Fruit fly (Drosophila melanogaster): ENCODE results near the gene CG15390.
A peak's percentile ranks its signal among the peaks of the same experiment; 100 is the strongest.

CG15390 gene

DNA sequence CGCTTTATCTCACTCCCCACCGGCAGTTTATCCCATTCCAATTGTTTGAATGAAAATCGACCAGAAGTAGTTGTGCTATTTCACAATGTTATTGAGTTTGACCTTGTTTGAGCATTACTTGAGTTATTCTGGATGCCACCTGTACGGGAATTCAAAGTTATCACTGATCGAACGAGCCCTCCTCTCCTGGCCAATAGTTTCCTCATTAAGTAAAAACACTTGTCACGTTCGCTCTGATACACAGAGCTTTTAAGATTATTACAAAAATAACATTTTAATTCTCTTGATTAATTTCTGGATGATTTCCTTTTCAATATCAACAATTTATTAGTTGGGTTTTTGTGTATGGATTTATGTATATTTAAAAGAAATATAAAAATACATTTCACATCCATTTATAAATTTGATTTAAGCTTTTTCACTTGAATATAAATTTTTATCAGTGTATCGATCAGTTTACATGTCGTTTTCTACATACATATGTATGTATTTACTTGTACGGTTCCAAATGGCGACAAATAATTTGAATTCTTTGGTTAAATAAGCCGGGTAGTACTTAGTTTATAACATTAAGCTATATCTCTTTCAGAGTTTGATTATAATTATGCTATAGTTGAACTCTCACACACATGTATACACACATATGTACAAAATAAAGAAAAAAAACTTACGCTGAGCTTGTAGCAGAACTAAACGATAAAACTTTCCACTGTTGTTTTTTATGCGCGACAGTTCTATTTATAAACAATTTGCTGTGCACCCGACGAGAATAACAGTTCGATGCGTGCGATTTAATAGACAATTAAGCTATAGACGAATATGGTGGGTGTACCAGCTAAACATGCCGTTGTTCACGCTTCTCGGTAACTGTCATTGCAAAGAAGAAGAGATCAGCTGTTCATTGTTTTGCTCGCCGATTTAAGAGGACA, at the start of gene CG15390, which contains the start of gene CG3609:
Gene CG15390 (plus strand): TSS at position 896 of the 929 bp plus-strand sequence.
Gene CG3609 (minus strand): TSS at position 810 of the 929 bp plus-strand sequence.
- peak; percentile 96 for TF ChIP-seq Mnt (GFP tag; optimal IDR thresholded peaks at IDR 0.05)
- TF ChIP-seq bab1 (GFP tag; optimal IDR thresholded peaks at IDR 0.05): peak; percentile 94
- TF ChIP-seq CG11617 (GFP tag; optimal IDR thresholded peaks at IDR 0.05): peak; percentile 86
- TF ChIP-seq cnc (optimal IDR thresholded peaks at IDR 0.05): peak in 1 of 2 experiments; percentile 38
- TF ChIP-seq tj (GFP tag; optimal IDR thresholded peaks at IDR 0.05): peak; percentile 67
- TF ChIP-seq Crg-1 (GFP tag; optimal IDR thresholded peaks at IDR 0.05): peak; percentile 86
- peak; percentile 78 for TF ChIP-seq CG12768 (GFP tag; optimal IDR thresholded peaks at IDR 0.05)
- no peak for TF ChIP-seq kay (GFP tag; ENCODE audit: borderline replicate concordance)
- peak; percentile 62 for TF ChIP-seq pad (GFP tag; optimal IDR thresholded peaks at IDR 0.05)
- peak; percentile 95 for TF ChIP-seq CG1620 (GFP tag; optimal IDR thresholded peaks at IDR 0.05)
- peak; percentile 92 for TF ChIP-seq CG33017 (tag; optimal IDR thresholded peaks at IDR 0.05)
- peak; percentile 83 for TF ChIP-seq CG7101 (tag; optimal IDR thresholded peaks at IDR 0.05)
- TF ChIP-seq Hr96 (GFP tag; optimal IDR thresholded peaks at IDR 0.05): peak; percentile 89
- TF ChIP-seq toe (GFP tag; optimal IDR thresholded peaks at IDR 0.05): peak; percentile 90
- TF ChIP-seq CG14711 (tag; optimal IDR thresholded peaks at IDR 0.05): peak; percentile 65
- TF ChIP-seq CG5204 (GFP tag; optimal IDR thresholded peaks at IDR 0.05): peak; percentile 88
- TF ChIP-seq ovo (GFP tag; optimal IDR thresholded peaks at IDR 0.05): peak; percentile 79
- TF ChIP-seq CG7045 (GFP tag; optimal IDR thresholded peaks at IDR 0.05): peak; percentile 78
- TF ChIP-seq cic (GFP tag; optimal IDR thresholded peaks at IDR 0.05): peak; percentile 86
- TF ChIP-seq Clk (GFP tag; optimal IDR thresholded peaks at IDR 0.05): no peak

DNA sequence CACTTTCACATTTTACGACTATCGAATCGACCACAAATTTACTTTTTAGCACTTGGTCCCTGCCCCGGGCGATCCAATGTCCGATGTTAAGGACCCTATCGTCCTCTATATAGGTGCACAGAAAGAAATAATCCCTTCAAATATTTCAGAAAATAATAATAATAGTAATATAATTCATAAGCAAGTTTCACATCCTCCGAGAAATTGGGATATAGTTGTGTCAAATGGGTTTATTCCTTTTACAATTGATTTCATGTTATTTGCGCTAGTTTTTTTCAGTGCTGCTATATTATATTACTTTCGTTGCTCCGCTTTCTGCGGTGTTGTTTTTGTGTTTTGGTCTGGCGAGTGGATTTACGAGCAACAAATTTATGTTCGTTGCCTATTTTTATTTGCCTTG, 26.0 kb upstream of the CG15390 start:
- TF ChIP-seq CG33017 (tag; optimal IDR thresholded peaks at IDR 0.05) (no peak), Clk (GFP tag; optimal IDR thresholded peaks at IDR 0.05) (no peak), CG7045 (GFP tag; optimal IDR thresholded peaks at IDR 0.05) (no peak)

DNA sequence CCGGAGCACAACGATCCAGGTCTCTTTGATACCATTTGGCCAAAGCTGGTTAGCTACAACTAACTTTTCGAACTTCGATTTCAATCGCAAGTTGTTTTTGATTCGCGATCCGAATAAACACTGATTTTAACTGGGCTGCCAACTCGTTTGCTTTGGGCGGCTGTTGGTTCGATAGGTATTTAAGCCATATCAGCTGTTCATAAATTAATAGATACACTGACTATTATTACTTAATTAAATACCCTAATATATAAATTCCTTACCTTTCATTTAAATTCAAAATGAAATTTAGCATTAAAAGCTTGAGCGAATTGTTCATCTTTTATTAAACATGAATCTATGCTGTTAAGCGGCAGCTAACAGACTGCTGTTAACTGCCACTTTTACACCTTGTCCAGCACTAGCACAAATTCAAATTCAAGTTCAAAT, 17.3 kb upstream of the CG15390 start, which contains the start of gene CG9967:
Gene CG9967 (minus strand): TSS at position 129 of the 429 bp plus-strand sequence.
- TF ChIP-seq CG11617 (GFP tag; optimal IDR thresholded peaks at IDR 0.05): peak; percentile 14
- TF ChIP-seq CG12768 (GFP tag; optimal IDR thresholded peaks at IDR 0.05): no peak
- no peak for TF ChIP-seq CG7045 (GFP tag; optimal IDR thresholded peaks at IDR 0.05)
- peak; percentile 4 for TF ChIP-seq CG7101 (tag; optimal IDR thresholded peaks at IDR 0.05)
- TF ChIP-seq Mnt (GFP tag; optimal IDR thresholded peaks at IDR 0.05): no peak
- peak; percentile 65 for TF ChIP-seq bab1 (GFP tag; optimal IDR thresholded peaks at IDR 0.05)
- no peak for TF ChIP-seq kay (GFP tag; ENCODE audit: borderline replicate concordance)
- TF ChIP-seq ovo (GFP tag; optimal IDR thresholded peaks at IDR 0.05): no peak
- no peak for TF ChIP-seq CG14711 (tag; optimal IDR thresholded peaks at IDR 0.05)
- TF ChIP-seq CG5204 (GFP tag; optimal IDR thresholded peaks at IDR 0.05): no peak
- TF ChIP-seq pad (GFP tag; optimal IDR thresholded peaks at IDR 0.05): peak; percentile 26
- TF ChIP-seq CG1620 (GFP tag; optimal IDR thresholded peaks at IDR 0.05): no peak
- no peak for TF ChIP-seq CG33017 (tag; optimal IDR thresholded peaks at IDR 0.05)
- TF ChIP-seq Crg-1 (GFP tag; optimal IDR thresholded peaks at IDR 0.05): no peak
- TF ChIP-seq Hr96 (GFP tag; optimal IDR thresholded peaks at IDR 0.05): no peak
- no peak for TF ChIP-seq Clk (GFP tag; optimal IDR thresholded peaks at IDR 0.05)
- no peak for TF ChIP-seq tj (GFP tag; optimal IDR thresholded peaks at IDR 0.05)
- TF ChIP-seq toe (GFP tag; optimal IDR thresholded peaks at IDR 0.05): no peak
- peak; percentile 3 for TF ChIP-seq cic (GFP tag; optimal IDR thresholded peaks at IDR 0.05)
- TF ChIP-seq cnc (optimal IDR thresholded peaks at IDR 0.05): no peak

DNA sequence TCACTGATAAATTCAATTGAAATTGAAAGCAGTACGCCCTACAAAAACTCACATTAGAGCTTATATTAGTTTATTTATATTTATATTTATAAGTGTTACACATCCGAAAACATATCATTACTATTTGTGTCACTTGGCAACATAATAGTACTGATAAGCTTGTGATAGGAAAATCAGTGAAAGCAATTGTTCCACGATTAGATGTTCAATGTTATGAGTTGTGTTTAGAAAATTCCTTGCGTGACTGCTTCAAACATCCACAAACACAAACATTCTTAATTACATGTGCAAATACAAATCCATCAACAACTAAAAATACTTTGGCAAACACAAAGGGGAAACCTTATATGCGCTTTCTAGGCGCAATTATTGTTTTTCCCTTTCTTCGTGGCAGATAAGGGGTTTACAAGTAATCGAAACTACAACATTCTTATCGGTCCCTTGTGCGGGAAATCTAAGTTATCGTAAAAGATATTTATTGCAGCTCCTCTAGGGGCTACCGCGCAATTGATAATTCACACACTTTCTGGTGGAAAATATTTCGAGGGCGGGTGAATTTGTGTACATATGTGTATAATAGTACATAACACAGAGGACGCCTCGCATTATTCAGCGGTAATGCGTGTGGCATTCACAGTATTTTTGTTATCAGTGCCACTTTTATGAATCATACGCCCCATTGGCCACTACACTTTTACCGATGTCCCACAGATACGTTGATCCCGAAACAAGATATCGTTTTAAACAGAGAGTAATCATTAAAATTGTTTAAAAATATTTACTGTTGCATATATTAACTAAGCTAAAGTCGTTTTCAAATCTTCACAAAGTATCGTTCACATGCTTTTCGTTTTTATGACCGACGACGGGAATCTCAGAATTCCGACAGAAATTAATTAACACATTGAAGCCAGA, 12.4 kb upstream of the CG15390 start:
- TF ChIP-seq cic (GFP tag; optimal IDR thresholded peaks at IDR 0.05): peak; percentile 22
- no peak for TF ChIP-seq Clk (GFP tag; optimal IDR thresholded peaks at IDR 0.05)
- peak; percentile 91 for TF ChIP-seq kay (GFP tag; ENCODE audit: borderline replicate concordance)

DNA sequence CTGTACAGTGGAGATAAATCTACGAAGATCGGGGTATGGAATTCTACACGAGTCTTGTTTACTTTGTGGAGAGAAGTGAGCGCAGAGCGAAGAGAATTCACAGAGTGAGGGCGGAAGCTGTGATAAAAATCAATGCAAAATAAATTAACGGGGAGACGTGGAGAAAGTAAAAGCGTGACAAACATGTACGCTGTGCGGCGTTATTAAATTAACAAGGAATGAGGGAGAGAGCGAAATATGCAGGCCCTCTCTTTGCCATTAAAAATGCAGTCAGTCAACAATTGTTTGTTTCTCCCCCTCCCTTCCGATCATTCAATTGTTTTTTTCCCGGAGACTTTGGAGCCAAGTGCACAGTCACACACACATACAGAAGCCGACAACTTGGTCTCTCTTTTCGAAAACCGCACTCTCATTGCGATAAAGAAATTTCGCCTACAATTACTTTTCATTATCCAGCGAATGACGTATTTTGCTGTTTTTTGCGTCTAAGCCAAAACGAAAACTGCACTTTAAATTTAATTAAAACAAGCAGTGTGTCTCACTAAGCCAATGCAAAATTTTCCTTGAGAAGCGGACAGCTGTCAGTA, 11.6 kb upstream of the CG15390 start:
- TF ChIP-seq cnc (optimal IDR thresholded peaks at IDR 0.05): peak; percentile 52 to 72
- TF ChIP-seq Clk (GFP tag; optimal IDR thresholded peaks at IDR 0.05): peak; percentile 27
- peak; percentile 97 for TF ChIP-seq CG12768 (GFP tag; optimal IDR thresholded peaks at IDR 0.05)
- peak; percentile 28 for TF ChIP-seq Crg-1 (GFP tag; optimal IDR thresholded peaks at IDR 0.05)
- TF ChIP-seq CG33017 (tag; optimal IDR thresholded peaks at IDR 0.05): peak; percentile 29
- peak; percentile 79 for TF ChIP-seq ovo (GFP tag; optimal IDR thresholded peaks at IDR 0.05)
- TF ChIP-seq pad (GFP tag; optimal IDR thresholded peaks at IDR 0.05): peak; percentile 78
- peak; percentile 27 for TF ChIP-seq Mnt (GFP tag; optimal IDR thresholded peaks at IDR 0.05)
- TF ChIP-seq kay (GFP tag; ENCODE audit: borderline replicate concordance): no peak
- TF ChIP-seq cic (GFP tag; optimal IDR thresholded peaks at IDR 0.05): peak; percentile 54
- peak; percentile 65 for TF ChIP-seq CG5204 (GFP tag; optimal IDR thresholded peaks at IDR 0.05)
- no peak for TF ChIP-seq CG11617 (GFP tag; optimal IDR thresholded peaks at IDR 0.05)
- no peak for TF ChIP-seq CG7101 (tag; optimal IDR thresholded peaks at IDR 0.05)
- peak; percentile 87 for TF ChIP-seq toe (GFP tag; optimal IDR thresholded peaks at IDR 0.05)
- TF ChIP-seq CG14711 (tag; optimal IDR thresholded peaks at IDR 0.05): peak; percentile 18
- TF ChIP-seq CG7045 (GFP tag; optimal IDR thresholded peaks at IDR 0.05): peak; percentile 34
- TF ChIP-seq tj (GFP tag; optimal IDR thresholded peaks at IDR 0.05): no peak
- peak; percentile 74 for TF ChIP-seq Hr96 (GFP tag; optimal IDR thresholded peaks at IDR 0.05)
- TF ChIP-seq bab1 (GFP tag; optimal IDR thresholded peaks at IDR 0.05): no peak
